Fruit fly (Drosophila melanogaster) whole organism, wandering third instar larva: ENCODE results near the gene Ttc1.

Experiments
- Dfd ChIP-seq: fragments of >200 bp; optimal IDR thresholded peaks from 2 replicates; lab custom pipeline; 2017; ENCODE audit warnings: missing biosample characterization, missing genetic modification characterization
- N ChIP-seq: fragments of >200 bp; optimal IDR thresholded peaks from 2 replicates; lab custom pipeline; 2018; ENCODE audit warnings: missing biosample characterization, missing external identifiers, missing genetic modification characterization
- Vsx2 ChIP-seq: fragments of 200-300, 225-300 bp; sonication (Bioruptor generic); optimal IDR thresholded peaks from 2 replicates; lab custom pipeline; 2018; ENCODE audit warnings: missing biosample characterization, missing genetic modification characterization; ENCODE audit not compliant: partially characterized antibody
- usp ChIP-seq: fragments of >200 bp; optimal IDR thresholded peaks from 2 replicates; lab custom pipeline; 2017; ENCODE audit warnings: missing biosample characterization, missing genetic modification characterization

- TF ChIP-seq Dfd (no peak), usp (GFP tag; lab: Kevin White, UChicago) (no peak), Vsx2 (GFP tag; lab: Kevin White, UChicago) (no peak), N (no peak)
Observed at dm6 chr3R:16455875-16456274, 13.1 kb upstream of the Ttc1 start, which contains the start of gene CG14883.
